Worm (Caenorhabditis elegans) whole organism, L4/young adult: ENCODE results near the gene C33D3.3.

Experiments
- W03F9.2 ChIP-seq: fragments of 150-350 bp; optimal IDR thresholded peaks from 2 replicates; lab custom pipeline; 2014; ENCODE audit warnings: missing biosample characterization, missing genetic modification characterization
- dao-5 ChIP-seq: sonication (generic microtip); optimal IDR thresholded peaks from 2 replicates; lab custom pipeline; 2016; ENCODE audit warnings: missing genotype, missing genetic modification characterization, moderate library complexity, missing compliant biosample characterization
- him-1 ChIP-seq: sonication (generic microtip); optimal IDR thresholded peaks from 2 replicates; lab custom pipeline; 2016; ENCODE audit warnings: missing genotype, missing genetic modification reagents, missing genetic modification characterization, missing compliant biosample characterization

DNA sequence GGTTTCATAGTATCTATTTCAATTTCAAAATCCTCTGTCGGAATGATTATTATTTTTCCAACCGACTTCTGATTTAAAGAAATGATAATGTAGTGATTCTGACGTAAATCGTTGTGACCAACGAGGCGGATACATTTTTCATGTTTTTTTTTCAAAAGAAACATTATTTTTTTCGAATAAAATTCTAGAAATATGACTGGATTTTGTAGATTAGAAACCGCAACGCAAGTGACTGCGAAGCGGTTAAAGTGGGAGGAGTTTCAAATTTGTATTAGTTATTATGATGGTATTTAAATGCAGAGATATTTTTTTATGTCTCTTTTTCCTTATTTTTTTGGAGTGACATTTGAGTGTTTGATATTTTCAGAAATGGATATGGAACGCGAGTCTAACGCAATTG is 38.2 kb upstream of the C33D3.3 start, which contains the start of gene C39B10.5:
- TF ChIP-seq him-1 (tag; lab: Kevin White, UChicago) (no peak), W03F9.2 (no peak), dao-5 (tag; lab: Kevin White, UChicago) (no peak)
